Worm (Caenorhabditis elegans): ENCODE data around the gene F14E5.8.

Gene F14E5.8

DNA sequence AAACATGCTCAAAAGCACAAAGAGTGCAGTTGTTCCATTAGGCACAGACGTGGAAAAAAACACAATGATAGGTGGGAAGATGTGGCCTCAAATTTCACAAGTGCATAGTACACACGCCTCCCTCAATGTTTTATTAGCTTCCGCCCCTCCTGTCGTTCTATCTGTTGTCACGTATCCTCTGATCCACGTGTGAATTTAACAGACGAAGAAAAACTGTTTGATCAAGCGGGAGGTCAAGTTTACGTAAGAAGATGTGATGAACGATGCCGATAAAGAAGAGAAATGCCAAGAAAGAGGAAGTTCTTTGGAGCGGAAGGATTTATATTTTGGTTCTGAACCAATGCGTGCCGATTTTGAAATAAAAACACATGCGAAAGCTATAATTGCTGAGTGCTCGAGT, 30.9 kb downstream of the F14E5.8 start (continued):
- TF ChIP-seq lin-35 (GFP tag; optimal IDR thresholded peaks at IDR 0.05) (no peak), unc-62 (GFP tag; optimal IDR thresholded peaks at IDR 0.05) (no peak), mef-2 (tag; optimal IDR thresholded peaks at IDR 0.05) (no peak), hlh-4 (tag; optimal IDR thresholded peaks at IDR 0.05) (no peak), C34B4.2 (tag; optimal IDR thresholded peaks at IDR 0.05) (no peak), unc-98 (GFP tag; IDR thresholded peaks at IDR 0.05) (no peak), tlp-1 (tag; optimal IDR thresholded peaks at IDR 0.05) (no peak), lin-14 (GFP tag; optimal IDR thresholded peaks at IDR 0.05) (peak; percentile 61), lin-13 (GFP tag; optimal IDR thresholded peaks at IDR 0.05) (no peak), alr-1 (tag; optimal IDR thresholded peaks at IDR 0.05; ENCODE audit: borderline replicate concordance) (no peak), sup-37 (GFP tag; optimal IDR thresholded peaks at IDR 0.05) (no peak), ceh-90 (tag; optimal IDR thresholded peaks at IDR 0.05) (no peak), pag-3 (tag; optimal IDR thresholded peaks at IDR 0.05; ENCODE audit: borderline replicate concordance, insufficient read depth) (no peak), snu-23 (GFP tag; optimal IDR thresholded peaks at IDR 0.05) (peak; percentile 8), elt-2 (tag; optimal IDR thresholded peaks at IDR 0.05) (no peak), egl-27 (tag; optimal IDR thresholded peaks at IDR 0.05) (no peak), elt-3 (tag; optimal IDR thresholded peaks at IDR 0.05) (peak in 2 of 6 experiments; percentile 15 to 70), mab-9 (GFP tag; IDR thresholded peaks at IDR 0.05) (no peak), nhr-85 (tag) (peak; percentile 73), ets-5 (GFP tag; IDR thresholded peaks at IDR 0.05) (no peak), aly-2 (tag; optimal IDR thresholded peaks at IDR 0.05) (no peak), sptf-1 (tag; optimal IDR thresholded peaks at IDR 0.05) (no peak), efl-3 (GFP tag; optimal IDR thresholded peaks at IDR 0.05) (no peak), fkh-4 (tag; optimal IDR thresholded peaks at IDR 0.05; ENCODE audit: borderline replicate concordance) (no peak), skn-1 (tag; optimal IDR thresholded peaks at IDR 0.05) (no peak)

DNA sequence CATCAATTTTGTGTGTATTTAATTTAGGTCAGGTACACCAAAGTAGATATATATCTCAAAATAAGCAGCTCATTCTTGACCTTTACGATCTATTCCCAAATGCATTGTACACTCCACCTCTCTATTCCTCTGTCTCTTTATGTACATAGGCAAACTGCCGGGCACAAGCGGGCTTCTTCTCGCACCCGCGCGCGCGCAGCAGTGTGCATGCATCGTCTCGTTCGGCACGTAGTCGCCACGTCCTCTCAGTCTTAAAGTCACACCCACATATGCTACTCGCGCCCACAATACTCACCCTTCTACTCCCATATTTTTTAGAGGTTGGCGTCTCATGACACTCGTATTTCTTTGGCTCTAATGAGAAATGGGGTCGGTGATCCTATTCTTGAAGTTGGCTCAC, 31.5 kb downstream of the F14E5.8 start:
- TF ChIP-seq lin-14 (GFP tag; optimal IDR thresholded peaks at IDR 0.05) = peak; percentile 55
- no peak for TF ChIP-seq nhr-85 (tag)
- TF ChIP-seq nhr-237 (tag; optimal IDR thresholded peaks at IDR 0.05) = no peak
- TF ChIP-seq aha-1 (tag; optimal IDR thresholded peaks at IDR 0.05) = peak; percentile 31
- TF ChIP-seq unc-30 (tag; optimal IDR thresholded peaks at IDR 0.05) = no peak
- TF ChIP-seq elt-3 (tag; optimal IDR thresholded peaks at IDR 0.05) = no peak
- TF ChIP-seq fkh-8 (tag; optimal IDR thresholded peaks at IDR 0.05) = peak; percentile 57
- TF ChIP-seq alr-1 (tag; optimal IDR thresholded peaks at IDR 0.05; ENCODE audit: borderline replicate concordance) = no peak

- TF ChIP-seq hpl-2 (GFP tag; optimal IDR thresholded peaks at IDR 0.05) (no peak), C04F5.9 (tag; optimal IDR thresholded peaks at IDR 0.05) (no peak), egl-13 (tag; optimal IDR thresholded peaks at IDR 0.05) (no peak), mdl-1 (tag; optimal IDR thresholded peaks at IDR 0.05) (no peak), aha-1 (tag; optimal IDR thresholded peaks at IDR 0.05) (no peak), ces-1 (GFP tag; optimal IDR thresholded peaks at IDR 0.05) (no peak), rnt-1 (tag; optimal IDR thresholded peaks at IDR 0.05) (no peak), sptf-1 (tag; optimal IDR thresholded peaks at IDR 0.05) (no peak), ztf-11 (tag; optimal IDR thresholded peaks at IDR 0.05) (no peak), nhr-19 (GFP tag; conservative IDR thresholded peaks at IDR 0.05) (no peak), nhr-77 (tag; optimal IDR thresholded peaks at IDR 0.05) (no peak), zag-1 (tag; optimal IDR thresholded peaks at IDR 0.05) (no peak), ceh-90 (tag; optimal IDR thresholded peaks at IDR 0.05) (no peak), tbx-2 (tag; optimal IDR thresholded peaks at IDR 0.05) (no peak), C16A3.4 (tag; optimal IDR thresholded peaks at IDR 0.05) (no peak), ceh-88 (GFP tag; IDR thresholded peaks at IDR 0.05) (no peak), lir-3 (tag; optimal IDR thresholded peaks at IDR 0.05; ENCODE audit: poor library complexity) (no peak), pqm-1 (tag; optimal IDR thresholded peaks at IDR 0.05) (no peak), Y116A8C.19 (tag; optimal IDR thresholded peaks at IDR 0.05; ENCODE audit: borderline replicate concordance) (no peak)
Measured at ce11 chrII:8454513-8454912, 34.6 kb downstream of the F14E5.8 start, which contains the start of gene F22B5.5. F22B5.5 (minus strand) TSS chrII:8454613.
